Worm (Caenorhabditis elegans) whole organism, young adult: Measurements from ENCODE around the gene Y43F8C.5.
A peak's percentile ranks its signal among the peaks of the same experiment; 100 is the strongest.

ENCODE experiments used
- C06A6.2 ChIP-seq: fragments of 200-800 bp; sonication (Bioruptor generic); conservative IDR thresholded peaks from 2 replicates; pipeline ENCODE4 v1.3.6; 2022; ENCODE audit warnings: missing genetic modification characterization, missing compliant biosample characterization
- C17E4.6 ChIP-seq: fragments of 200-800 bp; sonication (Bioruptor generic); IDR thresholded peaks from 2 replicates; pipeline ENCODE4 v1.3.6; 2022; ENCODE audit warnings: missing genetic modification reagents, missing genetic modification characterization, missing compliant biosample characterization
- F10E7.11 ChIP-seq: sonication (generic microtip); optimal IDR thresholded peaks from 2 replicates; lab custom pipeline; 2017; ENCODE audit warnings: mild to moderate bottlenecking, missing genetic modification characterization, moderate library complexity, missing compliant biosample characterization
- F33H1.4 ChIP-seq: fragments of 200-800 bp; sonication (Bioruptor generic); IDR thresholded peaks from 2 replicates; pipeline ENCODE4 v1.3.6; 2022; ENCODE audit warnings: missing genetic modification reagents, missing genetic modification characterization, missing compliant biosample characterization
- F52B5.7 ChIP-seq: sonication (generic microtip); optimal IDR thresholded peaks from 2 replicates; lab custom pipeline; 2016; ENCODE audit warnings: mild to moderate bottlenecking, missing genetic modification characterization, missing compliant biosample characterization
- T26A5.8 ChIP-seq: sonication (generic microtip); optimal IDR thresholded peaks from 2 replicates; lab custom pipeline; 2016; ENCODE audit warnings: missing genetic modification characterization, missing compliant biosample characterization
- Y56A3A.18 ChIP-seq: fragments of 200-800 bp; sonication (Bioruptor generic); IDR thresholded peaks from 2 replicates; pipeline ENCODE4 v1.3.6; 2022; ENCODE audit warnings: missing genetic modification reagents, missing genetic modification characterization, missing compliant biosample characterization
- Y79H2A.3 ChIP-seq: fragments of 200-800 bp; sonication (Bioruptor generic); conservative IDR thresholded peaks from 2 replicates; pipeline ENCODE4 v1.3.6; 2022; ENCODE audit warnings: missing genetic modification reagents, missing genetic modification characterization, missing compliant biosample characterization
- akir-1 ChIP-seq: fragments of 200-800 bp; sonication (Bioruptor generic); optimal IDR thresholded peaks from 2 replicates; lab custom pipeline; 2018; ENCODE audit warnings: mild to moderate bottlenecking, missing genetic modification characterization, moderate library complexity, missing compliant biosample characterization
- aptf-2 ChIP-seq: fragments of 200-800 bp; sonication (Bioruptor generic); conservative IDR thresholded peaks from 2 replicates; pipeline ENCODE4 v1.3.6; 2022; ENCODE audit warnings: missing genetic modification reagents, missing genetic modification characterization, missing compliant biosample characterization
- aptf-3 ChIP-seq: fragments of 200-800 bp; sonication (Bioruptor generic); IDR thresholded peaks from 2 replicates; pipeline ENCODE4 v1.3.6; 2022; ENCODE audit warnings: missing genetic modification characterization, missing compliant biosample characterization
- atf-7 ChIP-seq: sonication (generic microtip); optimal IDR thresholded peaks from 2 replicates; lab custom pipeline; 2017; ENCODE audit warnings: mild to moderate bottlenecking, missing genetic modification characterization, missing compliant biosample characterization
- attf-5 ChIP-seq: fragments of 200-800 bp; sonication (Bioruptor generic); optimal IDR thresholded peaks from 2 replicates; lab custom pipeline; 2018; ENCODE audit warnings: mild to moderate bottlenecking, missing genetic modification characterization, missing compliant biosample characterization
- attf-6 ChIP-seq: fragments of 200-800 bp; sonication (Bioruptor generic); IDR thresholded peaks from 2 replicates; pipeline ENCODE4 v1.3.6; 2022; ENCODE audit warnings: missing genetic modification reagents, missing genetic modification characterization, missing compliant biosample characterization
- ccch-3 ChIP-seq: fragments of 200-800 bp; sonication (Bioruptor generic); optimal IDR thresholded peaks from 2 replicates; lab custom pipeline; 2018; ENCODE audit warnings: mild to moderate bottlenecking, missing genetic modification characterization, missing compliant biosample characterization
- cebp-1 ChIP-seq, 2 experiments: fragments of 200-800 bp in 1 of 2; sonication (Bioruptor generic) in 1 of 2; sonication (generic microtip) in 1 of 2; IDR thresholded peaks in 1 of 2; optimal IDR thresholded peaks in 1 of 2; 2 replicates each; pipeline versions ENCODE4 v1.3.6 to Lab custom; 2017 to 2022; ENCODE audit warnings: missing compliant biosample characterization in 2 of 2, missing genetic modification characterization in 2 of 2, mild to moderate bottlenecking in 1 of 2, missing genetic modification reagents in 1 of 2, moderate library complexity in 1 of 2
- ceh-40 ChIP-seq: fragments of 200-800 bp; sonication (Bioruptor generic); IDR thresholded peaks from 2 replicates; pipeline ENCODE4 v1.3.6; 2022; ENCODE audit warnings: missing genetic modification characterization, missing compliant biosample characterization
- die-1 ChIP-seq: sonication (generic microtip); optimal IDR thresholded peaks from 2 replicates; lab custom pipeline; 2016; ENCODE audit warnings: missing genotype, mild to moderate bottlenecking, missing genetic modification characterization, missing compliant biosample characterization
- egl-18 ChIP-seq: fragments of 200-800 bp; sonication (Bioruptor generic); IDR thresholded peaks from 2 replicates; pipeline ENCODE4 v1.3.6; 2022; ENCODE audit warnings: missing genetic modification reagents, missing genetic modification characterization, missing compliant biosample characterization
- hlh-12 ChIP-seq: sonication (generic microtip); optimal IDR thresholded peaks from 2 replicates; lab custom pipeline; 2016; ENCODE audit warnings: missing genetic modification characterization, missing compliant biosample characterization
- hmg-1.2 ChIP-seq: fragments of 200-800 bp; sonication (Bioruptor generic); IDR thresholded peaks from 2 replicates; pipeline ENCODE4 v1.3.6; 2022; ENCODE audit warnings: missing genetic modification reagents, missing genetic modification characterization, missing compliant biosample characterization
- hmg-20 ChIP-seq: fragments of 200-800 bp; sonication (Bioruptor generic); IDR thresholded peaks from 2 replicates; pipeline ENCODE4 v1.3.6; 2022; ENCODE audit warnings: missing genetic modification reagents, missing genetic modification characterization, missing compliant biosample characterization
- let-526 ChIP-seq: fragments of 200-800 bp; sonication (Bioruptor generic); IDR thresholded peaks from 2 replicates; pipeline ENCODE4 v1.3.6; 2022; ENCODE audit warnings: missing genetic modification reagents, missing genetic modification characterization, missing compliant biosample characterization
- lin-40 ChIP-seq: sonication (generic microtip); optimal IDR thresholded peaks from 2 replicates; lab custom pipeline; 2016; ENCODE audit warnings: missing genetic modification characterization, mild to moderate bottlenecking, missing compliant biosample characterization, missing genotype, missing genetic modification reagents
- lin-54 ChIP-seq: fragments of 200-800 bp; sonication (Bioruptor generic); optimal IDR thresholded peaks from 2 replicates; lab custom pipeline; 2018; ENCODE audit warnings: mild to moderate bottlenecking, missing genetic modification characterization, missing compliant biosample characterization
- mxl-1 ChIP-seq: sonication (generic microtip); optimal IDR thresholded peaks from 2 replicates; lab custom pipeline; 2016; ENCODE audit warnings: missing genetic modification characterization, missing compliant biosample characterization
- nfyb-1 ChIP-seq: fragments of 200-800 bp; sonication (Bioruptor generic); IDR thresholded peaks from 2 replicates; pipeline ENCODE4 v1.3.6; 2022; ENCODE audit warnings: missing genetic modification reagents, missing genetic modification characterization, missing compliant biosample characterization
- nhr-120 ChIP-seq: fragments of 200-800 bp; sonication (Bioruptor generic); IDR thresholded peaks from 2 replicates; pipeline ENCODE4 v1.3.6; 2022; ENCODE audit warnings: missing genetic modification characterization, missing compliant biosample characterization
- nhr-27 ChIP-seq: fragments of 200-800 bp; sonication (Bioruptor generic); optimal IDR thresholded peaks from 2 replicates; lab custom pipeline; 2018; ENCODE audit warnings: mild to moderate bottlenecking, missing genetic modification characterization, moderate library complexity, missing compliant biosample characterization
- rcor-1 ChIP-seq: fragments of 200-800 bp; sonication (Bioruptor generic); IDR thresholded peaks from 2 replicates; pipeline ENCODE4 v1.3.6; 2022; ENCODE audit warnings: missing genetic modification reagents, missing genetic modification characterization, missing compliant biosample characterization
- rpc-1 ChIP-seq, 2 experiments: fragments of 150-350 bp in 1 of 2; sonication (generic microtip) in 1 of 2; optimal IDR thresholded peaks; 2 replicates each; lab custom pipeline; 2014 to 2018; ENCODE audit warnings: missing biosample characterization in 1 of 2, missing genetic modification characterization in 1 of 2, missing genetic modification reagents in 1 of 2, missing genotype in 1 of 2
- sea-2 ChIP-seq: fragments of 200-800 bp; sonication (Bioruptor generic); IDR thresholded peaks from 2 replicates; pipeline ENCODE4 v1.3.6; 2022; ENCODE audit warnings: missing genetic modification characterization, missing compliant biosample characterization
- snpc-3.4 ChIP-seq: sonication (generic microtip); optimal IDR thresholded peaks from 2 replicates; lab custom pipeline; 2017; ENCODE audit warnings: missing genetic modification characterization, mild to moderate bottlenecking, missing compliant biosample characterization, antibody characterized with exemption, moderate library complexity, missing genotype, missing genetic modification reagents
- somi-1 ChIP-seq: fragments of 200-800 bp; sonication (Bioruptor generic); optimal IDR thresholded peaks from 2 replicates; lab custom pipeline; 2018; ENCODE audit warnings: mild to moderate bottlenecking, missing genetic modification characterization, missing compliant biosample characterization
- ztf-25 ChIP-seq: fragments of 200-800 bp; sonication (Bioruptor generic); IDR thresholded peaks from 2 replicates; pipeline ENCODE4 v1.3.6; 2022; ENCODE audit warnings: missing genetic modification reagents, missing genetic modification characterization, missing compliant biosample characterization

Y43F8C.5 gene

DNA sequence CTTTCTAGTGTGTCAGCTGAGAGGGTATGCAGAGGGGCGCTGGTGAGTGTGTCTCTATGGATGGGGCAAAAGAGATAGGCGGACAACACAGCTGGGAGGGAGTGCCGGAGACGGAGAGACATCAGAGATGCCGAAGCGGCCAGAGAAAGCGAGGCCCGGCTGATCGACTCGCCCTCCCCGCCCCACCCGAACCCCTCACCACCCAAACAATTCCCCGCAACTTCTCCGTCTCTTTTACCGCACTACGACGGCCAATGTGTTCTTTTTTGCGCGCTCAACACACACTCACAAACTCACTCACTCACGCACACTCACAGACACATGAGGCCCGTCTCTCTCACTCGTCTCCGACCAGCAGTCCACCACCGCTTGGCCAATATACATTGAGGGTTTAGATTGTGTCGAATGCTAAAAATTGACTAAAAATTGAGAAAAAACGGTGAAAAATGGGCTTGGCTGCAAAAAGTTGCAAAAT, 10.0 kb downstream of the Y43F8C.5 start, which contains the start of gene Y43F8C.3 (continued):
- TF ChIP-seq atf-7 (tag; lab: Kevin White, UChicago), result peak; percentile 28
- no peak for TF ChIP-seq sea-2 (GFP tag; lab: Robert Waterston, UW)
- peak; percentile 66; the same call in 1 of the 2 replicates for TF ChIP-seq nfyb-1 (GFP tag; lab: Robert Waterston, UW)
- 0 out of 2 replicates have a peak, but pooled peaks have one; percentile 38 for TF ChIP-seq rcor-1 (GFP tag; lab: Robert Waterston, UW)
- 0 out of 2 replicates have a peak, but pooled peaks have one; percentile 60 for TF ChIP-seq Y56A3A.18 (GFP tag; lab: Robert Waterston, UW)
- peak; percentile 33 for TF ChIP-seq somi-1 (GFP tag; lab: Kevin White, UChicago)
- no peak for TF ChIP-seq let-526 (GFP tag; lab: Robert Waterston, UW)
- no peak for TF ChIP-seq rpc-1 (optimal IDR thresholded peaks at IDR 0.05; lab: Kevin White, UChicago)
- no peak for TF ChIP-seq rpc-1 (tag; optimal IDR thresholded peaks at IDR 0.05; lab: Kevin White, UChicago)
- TF ChIP-seq lin-40 (tag; lab: Kevin White, UChicago), result no peak
- TF ChIP-seq F52B5.7 (tag; lab: Kevin White, UChicago), result no peak
- no peak for TF ChIP-seq mxl-1 (tag; lab: Kevin White, UChicago)
- no peak for TF ChIP-seq cebp-1 (GFP tag; IDR thresholded peaks at IDR 0.05; lab: Robert Waterston, UW)
- TF ChIP-seq cebp-1 (tag; optimal IDR thresholded peaks at IDR 0.05; lab: Kevin White, UChicago), result peak; percentile 78
- TF ChIP-seq die-1 (tag; lab: Kevin White, UChicago), result no peak
- no peak for TF ChIP-seq ccch-3 (GFP tag; lab: Kevin White, UChicago)
- TF ChIP-seq nhr-120 (GFP tag; lab: Robert Waterston, UW), result 0 out of 2 replicates have a peak, but pooled peaks have one; percentile 24
- TF ChIP-seq lin-54, result peak; percentile 19
- TF ChIP-seq C17E4.6 (GFP tag; lab: Robert Waterston, UW), result no peak
- no peak for TF ChIP-seq aptf-3
- TF ChIP-seq attf-6 (GFP tag; lab: Robert Waterston, UW), result no peak

DNA sequence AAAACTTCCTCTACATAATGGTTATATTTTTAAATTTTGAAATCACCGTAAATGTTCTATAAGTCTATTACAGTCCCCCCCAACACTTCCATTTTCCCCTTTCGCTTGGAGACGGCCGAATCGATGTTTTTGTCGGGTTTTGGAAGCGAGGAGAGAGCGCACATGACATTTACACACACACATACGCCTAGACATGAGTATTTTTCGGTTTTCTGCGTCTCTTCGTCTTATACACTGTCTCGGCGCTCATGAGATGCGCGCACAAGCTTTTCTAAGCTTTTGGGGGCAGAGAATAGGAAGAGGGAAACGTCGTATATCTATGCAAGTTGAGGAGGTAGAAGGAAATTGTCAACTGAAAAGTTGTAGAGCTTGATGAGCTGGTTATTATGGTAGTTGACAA, 12.3 kb downstream of the Y43F8C.5 start:
- TF ChIP-seq F10E7.11 (no peak), Y79H2A.3 (GFP tag; lab: Robert Waterston, UW) (no peak), hlh-12 (tag; lab: Kevin White, UChicago) (no peak), egl-18 (GFP tag; lab: Robert Waterston, UW) (no peak), somi-1 (GFP tag; lab: Kevin White, UChicago) (no peak), lin-40 (tag; lab: Kevin White, UChicago) (no peak), akir-1 (GFP tag; lab: Kevin White, UChicago) (no peak), let-526 (GFP tag; lab: Robert Waterston, UW) (0 out of 2 replicates have a peak, but pooled peaks have one; percentile 41), hmg-1.2 (peak; percentile 86), aptf-2 (GFP tag; lab: Robert Waterston, UW) (no peak), snpc-3.4 (tag; lab: Kevin White, UChicago) (no peak)

DNA sequence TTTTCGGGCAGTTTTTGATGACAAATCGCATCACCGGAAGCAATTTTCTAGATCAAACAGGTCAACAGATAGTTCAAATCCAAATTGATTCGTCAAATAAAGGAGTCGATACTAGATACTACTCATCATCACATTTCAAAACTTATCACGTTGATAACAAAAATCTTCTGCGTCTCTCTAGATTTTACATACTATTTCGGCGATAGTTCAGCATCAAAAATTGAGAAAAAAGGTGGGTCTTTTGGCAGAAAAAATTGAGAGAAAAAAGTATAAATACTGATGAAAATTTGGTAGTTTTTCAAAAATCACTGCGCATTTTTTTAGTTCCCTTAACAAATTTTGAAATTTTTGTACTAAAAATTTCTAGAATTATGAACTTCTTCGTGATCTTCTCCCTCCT, 19.3 kb downstream of the Y43F8C.5 start, which contains the start of gene nlp-26:
Gene nlp-26 (plus strand): TSS at position 301 of the 400 bp plus-strand sequence.
- TF ChIP-seq rcor-1 (GFP tag; lab: Robert Waterston, UW) (no peak), C06A6.2 (GFP tag; lab: Robert Waterston, UW) (no peak), let-526 (GFP tag; lab: Robert Waterston, UW) (no peak), hmg-20 (GFP tag; lab: Robert Waterston, UW) (no peak), T26A5.8 (tag; lab: Kevin White, UChicago) (no peak), F33H1.4 (GFP tag; lab: Robert Waterston, UW) (no peak), ztf-25 (GFP tag; lab: Robert Waterston, UW) (no peak), attf-5 (GFP tag; lab: Kevin White, UChicago) (no peak), ceh-40 (GFP tag; lab: Robert Waterston, UW) (no peak), nhr-27 (no peak), F10E7.11 (no peak), ccch-3 (GFP tag; lab: Kevin White, UChicago) (no peak), lin-40 (tag; lab: Kevin White, UChicago) (no peak), nfyb-1 (GFP tag; lab: Robert Waterston, UW) (no peak)
